Worm (Caenorhabditis elegans): ENCODE data around the gene gmeb-1.

DNA sequence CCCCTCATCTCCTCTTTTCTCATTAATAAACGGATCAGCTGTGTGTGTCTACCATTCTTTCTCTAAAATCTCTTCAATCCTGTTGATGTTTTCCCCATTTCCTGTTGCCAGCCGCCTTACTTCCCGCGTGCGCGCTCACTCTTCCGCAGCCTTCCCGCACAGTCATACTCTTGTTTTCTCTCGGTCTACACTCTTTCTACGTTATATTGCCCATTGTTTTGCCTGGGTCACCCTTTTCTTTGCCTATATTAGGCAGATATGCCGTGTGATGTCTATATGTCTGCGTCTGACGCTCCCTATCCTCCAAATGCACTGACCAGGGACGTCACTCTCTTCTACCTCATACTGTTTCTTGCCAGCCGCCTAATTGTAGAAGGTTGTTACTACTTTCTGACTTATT is 47.0 kb downstream of the gmeb-1 start:
- TF ChIP-seq ama-1 (optimal IDR thresholded peaks at IDR 0.05) (no peak), ama-1 (GFP tag; optimal IDR thresholded peaks at IDR 0.05) (no peak), hlh-12 (tag; optimal IDR thresholded peaks at IDR 0.05) (no peak), unc-130 (GFP tag; optimal IDR thresholded peaks at IDR 0.05) (no peak), nfya-1 (tag; optimal IDR thresholded peaks at IDR 0.05; ENCODE audit: borderline replicate concordance, insufficient read depth) (no peak)

Data from whole organism, young adult.